Worm (Caenorhabditis elegans): Measurements from ENCODE around the gene F58H1.8.

- no peak for TF ChIP-seq hmg-1.1 (GFP tag; IDR thresholded peaks at IDR 0.05)
- TF ChIP-seq set-16 (GFP tag; IDR thresholded peaks at IDR 0.05): no peak
- no peak for TF ChIP-seq egl-43 (GFP tag; IDR thresholded peaks at IDR 0.05)
Measured at ce11 chrV:11942325-11942724, 7.4 kb downstream of the F58H1.8 start, which contains the start of gene F58H1.6.
